Fruit fly (Drosophila melanogaster) whole organism, embryonic: ENCODE data around the gene GAPcenA.

Experiments used
- CG6175 ChIP-seq: fragments of 200-800 bp; sonication (Bioruptor generic); IDR thresholded peaks from 3 replicates; pipeline ENCODE4 v1.3.6; 2022; ENCODE audit warnings: missing biosample characterization, missing genetic modification characterization
- jumu ChIP-seq: fragments of 200-800 bp; sonication (Bioruptor generic); optimal IDR thresholded peaks from 3 replicates; lab custom pipeline; 2016; ENCODE audit warnings: missing biosample characterization, missing genetic modification characterization

dm6 chr3L:8338921-8339320, 7.4 kb upstream of the GAPcenA start, which contains the start of gene Pex2:
- TF ChIP-seq jumu (GFP tag; lab: Kevin White, UChicago) (no peak), CG6175 (GFP tag; lab: Robert Waterston, UW) (no peak)
